Worm (Caenorhabditis elegans): ENCODE data around the gene Y58A7A.2.

DNA sequence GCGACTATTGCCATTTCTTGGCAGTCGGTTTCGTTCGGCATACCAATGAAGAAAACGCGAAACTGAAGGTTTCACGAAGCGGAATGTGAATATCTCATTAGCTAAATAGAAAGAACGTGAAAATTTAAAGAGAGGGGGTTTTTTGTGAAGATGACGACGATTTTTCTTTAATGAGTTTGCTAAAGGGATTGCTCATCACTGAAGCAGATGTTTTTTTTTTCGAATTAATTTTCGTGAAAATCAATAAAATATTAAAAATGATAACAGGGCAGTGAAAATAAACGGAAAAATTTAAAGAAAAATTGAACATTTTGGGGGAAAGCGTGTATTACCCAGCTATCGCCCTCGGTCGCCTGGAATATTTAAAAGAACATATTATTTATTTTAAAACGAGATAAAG is 35.8 kb upstream of the Y58A7A.2 start, which contains the start of gene srab-3:
- TF ChIP-seq dao-5 (tag; optimal IDR thresholded peaks at IDR 0.05): no peak
- no peak for TF ChIP-seq him-1 (tag; optimal IDR thresholded peaks at IDR 0.05)
